Fruit fly (Drosophila melanogaster) whole organism, prepupa: ENCODE results near the gene sif.

Source experiments
- Blimp-1 ChIP-seq: fragments of 200-800 bp; sonication (Bioruptor generic); optimal IDR thresholded peaks from 3 replicates; lab custom pipeline; 2017; ENCODE audit warnings: missing biosample characterization, missing genetic modification characterization, mild to moderate bottlenecking, moderate library complexity, missing genetic modification reagents
- CG10631 ChIP-seq: fragments of 200-800 bp; sonication (Bioruptor generic); optimal IDR thresholded peaks from 2 replicates; lab custom pipeline; 2016; ENCODE audit warnings: missing biosample characterization, missing genetic modification characterization
- CG10669 ChIP-seq: fragments of 200-800 bp; sonication (Bioruptor generic); optimal IDR thresholded peaks from 3 replicates; lab custom pipeline; 2018; ENCODE audit warnings: missing biosample characterization, mild to moderate bottlenecking, missing genetic modification characterization, moderate library complexity
- CG11294 ChIP-seq: fragments of 200-800 bp; sonication (Bioruptor generic); IDR thresholded peaks from 2 replicates; pipeline ENCODE4 v1.3.6; 2022; ENCODE audit warnings: missing biosample characterization, missing genetic modification characterization
- CG15336 ChIP-seq: fragments of 200-800 bp; sonication (Bioruptor generic); IDR thresholded peaks from 2 replicates; pipeline ENCODE4 v1.3.6; 2022; ENCODE audit warnings: missing biosample characterization, missing genetic modification characterization
- CG1621 ChIP-seq: fragments of 200-800 bp; sonication (Bioruptor generic); optimal IDR thresholded peaks from 3 replicates; lab custom pipeline; 2018; ENCODE audit warnings: missing biosample characterization, mild to moderate bottlenecking, missing genetic modification characterization
- CG34406 ChIP-seq: fragments of 200-800 bp; sonication (Bioruptor generic); optimal IDR thresholded peaks from 3 replicates; lab custom pipeline; 2016; ENCODE audit warnings: missing biosample characterization, missing genetic modification characterization
- CG3919 ChIP-seq: fragments of 200-800 bp; sonication (Bioruptor generic); optimal IDR thresholded peaks from 3 replicates; lab custom pipeline; 2016; ENCODE audit warnings: missing biosample characterization, missing genetic modification characterization
- CG4318 ChIP-seq: fragments of 200-800 bp; sonication (Bioruptor generic); optimal IDR thresholded peaks from 3 replicates; lab custom pipeline; 2017; ENCODE audit warnings: missing biosample characterization, mild to moderate bottlenecking, missing genetic modification characterization
- CG6163 ChIP-seq: fragments of 200-800 bp; sonication (Bioruptor generic); IDR thresholded peaks from 3 replicates; pipeline ENCODE4 v1.3.6; 2022; ENCODE audit warnings: missing biosample characterization, missing genetic modification characterization
- CG6792 ChIP-seq: fragments of 200-800 bp; sonication (Bioruptor generic); optimal IDR thresholded peaks from 3 replicates; lab custom pipeline; 2016; ENCODE audit warnings: missing biosample characterization, missing genetic modification characterization
- CG6808 ChIP-seq: fragments of 200-800 bp; sonication (Bioruptor generic); optimal IDR thresholded peaks from 3 replicates; lab custom pipeline; 2017; ENCODE audit warnings: missing biosample characterization, missing genetic modification characterization, mild to moderate bottlenecking, moderate library complexity, missing genetic modification reagents
- CG6854 ChIP-seq: fragments of 200-800 bp; sonication (Bioruptor generic); optimal IDR thresholded peaks from 2 replicates; lab custom pipeline; 2017; ENCODE audit warnings: missing biosample characterization, mild to moderate bottlenecking, missing genetic modification characterization
- CG7368 ChIP-seq: fragments of 200-800 bp; sonication (Bioruptor generic); optimal IDR thresholded peaks from 3 replicates; lab custom pipeline; 2016; ENCODE audit warnings: missing biosample characterization, missing genetic modification characterization
- CG8119 ChIP-seq: fragments of 200-800 bp; sonication (Bioruptor generic); IDR thresholded peaks from 3 replicates; pipeline ENCODE4 v1.3.6; 2022; ENCODE audit warnings: missing biosample characterization, missing genetic modification characterization
- CG8319 ChIP-seq: fragments of 200-800 bp; sonication (Bioruptor generic); optimal IDR thresholded peaks from 3 replicates; lab custom pipeline; 2016; ENCODE audit warnings: missing biosample characterization, missing genetic modification characterization
- CG8632 ChIP-seq: fragments of 200-800 bp; sonication (Bioruptor generic); optimal IDR thresholded peaks from 3 replicates; lab custom pipeline; 2016; ENCODE audit warnings: missing biosample characterization, missing genetic modification characterization
- Eip75B ChIP-seq: fragments of 200-800 bp; sonication (Bioruptor generic); optimal IDR thresholded peaks from 3 replicates; lab custom pipeline; 2016; ENCODE audit warnings: missing biosample characterization, missing genetic modification characterization
- Eip78C ChIP-seq: fragments of 200-800 bp; sonication (Bioruptor generic); peaks from one replicate; lab custom pipeline; 2016; ENCODE audit warnings: missing biosample characterization, missing genetic modification characterization
- Ets21C ChIP-seq: fragments of 200-800 bp; sonication (Bioruptor generic); optimal IDR thresholded peaks from 3 replicates; lab custom pipeline; 2016; ENCODE audit warnings: missing biosample characterization, missing genetic modification characterization
- Gug ChIP-seq: fragments of 200-800 bp; sonication (Bioruptor generic); IDR thresholded peaks from 2 replicates; pipeline ENCODE4 v1.3.6; 2022; ENCODE audit warnings: missing biosample characterization, missing genetic modification characterization
- Hr38 ChIP-seq: sonication (Bioruptor generic); optimal IDR thresholded peaks from 2 replicates; lab custom pipeline; 2016; ENCODE audit warnings: missing biosample characterization, missing genetic modification characterization
- Hr39 ChIP-seq: fragments of 200-800 bp; sonication (Bioruptor generic); optimal IDR thresholded peaks from 2 replicates; lab custom pipeline; 2016; ENCODE audit warnings: missing biosample characterization, missing genetic modification characterization
- Hr4 ChIP-seq: fragments of 200-800 bp; sonication (Bioruptor generic); optimal IDR thresholded peaks from 3 replicates; lab custom pipeline; 2016; ENCODE audit warnings: missing biosample characterization, missing genetic modification characterization
- Lpt ChIP-seq: fragments of 200-800 bp; sonication (Bioruptor generic); optimal IDR thresholded peaks from 3 replicates; lab custom pipeline; 2016; ENCODE audit warnings: missing biosample characterization, missing genetic modification characterization
- Met ChIP-seq: fragments of 200-800 bp; sonication (Bioruptor generic); optimal IDR thresholded peaks from 3 replicates; lab custom pipeline; 2016; ENCODE audit warnings: missing biosample characterization, missing genetic modification characterization
- Smox ChIP-seq: fragments of 200-800 bp; sonication (Bioruptor generic); optimal IDR thresholded peaks from 3 replicates; lab custom pipeline; 2016; ENCODE audit warnings: missing biosample characterization, missing genetic modification characterization
- Sox102F ChIP-seq: fragments of 200-800 bp; sonication (Bioruptor generic); optimal IDR thresholded peaks from 2 replicates; lab custom pipeline; 2016; ENCODE audit warnings: missing biosample characterization, mild to moderate bottlenecking, missing genetic modification characterization
- achi ChIP-seq: fragments of 200-800 bp; sonication (Bioruptor generic); optimal IDR thresholded peaks from 3 replicates; lab custom pipeline; 2016; ENCODE audit warnings: missing biosample characterization, missing genetic modification characterization
- acj6 ChIP-seq: fragments of 200-800 bp; sonication (Bioruptor generic); optimal IDR thresholded peaks from 3 replicates; lab custom pipeline; 2016; ENCODE audit warnings: missing biosample characterization, missing genetic modification characterization
- cyc ChIP-seq: fragments of 200-800 bp; sonication (Bioruptor generic); optimal IDR thresholded peaks from 3 replicates; lab custom pipeline; 2016; ENCODE audit warnings: missing biosample characterization, missing genetic modification characterization
- dsx ChIP-seq: fragments of 200-800 bp; optimal IDR thresholded peaks from 3 replicates; lab custom pipeline; 2019; ENCODE audit warnings: missing biosample characterization, mild to moderate bottlenecking, missing genetic modification characterization, moderate library complexity; ENCODE audit not compliant: poor library complexity, severe bottlenecking
- fd59A ChIP-seq: fragments of 200-800 bp; sonication (Bioruptor generic); optimal IDR thresholded peaks from 2 replicates; lab custom pipeline; 2017; ENCODE audit warnings: missing biosample characterization, mild to moderate bottlenecking, missing genetic modification characterization, missing genetic modification reagents
- fd85E ChIP-seq: fragments of 200-800 bp; sonication (Bioruptor generic); optimal IDR thresholded peaks from 3 replicates; lab custom pipeline; 2016; ENCODE audit warnings: missing biosample characterization, missing genetic modification characterization
- lz ChIP-seq: fragments of 200-800 bp; sonication (Bioruptor generic); optimal IDR thresholded peaks from 3 replicates; lab custom pipeline; 2016; ENCODE audit warnings: missing biosample characterization, missing genetic modification characterization
- net ChIP-seq: fragments of 200-800 bp; sonication (Bioruptor generic); optimal IDR thresholded peaks from 3 replicates; lab custom pipeline; 2016; ENCODE audit warnings: missing biosample characterization, missing genetic modification characterization
- salr ChIP-seq, 2 experiments: fragments of 200-800 bp; sonication (Bioruptor generic); optimal IDR thresholded peaks; 3 replicates each; lab custom pipeline; 2016 to 2018; ENCODE audit warnings: missing biosample characterization in 2 of 2, missing genetic modification characterization in 2 of 2, mild to moderate bottlenecking in 1 of 2
- svp ChIP-seq: fragments of 200-800 bp; sonication (Bioruptor generic); peaks from one replicate; lab custom pipeline; 2016; ENCODE audit warnings: missing biosample characterization, missing genetic modification characterization

The sif gene

DNA sequence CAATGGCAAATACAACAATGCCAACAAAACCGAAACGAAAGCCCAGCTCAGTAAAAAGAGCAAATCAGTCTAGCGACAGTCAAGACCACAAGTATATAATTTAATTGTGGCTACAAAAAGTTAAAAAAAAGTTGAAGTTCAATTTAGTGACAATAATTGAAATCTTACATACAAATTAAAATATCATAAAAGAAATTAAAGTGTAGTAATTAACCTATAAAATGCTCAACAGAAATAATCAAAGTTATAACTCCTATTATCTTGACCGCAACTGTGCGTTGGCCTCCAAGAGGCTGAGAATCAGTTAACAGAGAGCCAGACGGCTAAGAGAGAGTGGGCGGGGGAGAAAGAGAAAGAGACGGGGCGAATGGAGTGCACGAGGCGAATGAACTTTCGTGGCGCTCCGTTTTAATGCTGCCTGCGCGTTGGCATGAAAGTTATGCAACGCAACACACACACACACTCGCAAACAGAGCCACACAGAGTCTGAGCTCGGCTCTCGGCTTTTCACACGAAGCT, 45.9 kb upstream of the sif start (continued):
- TF ChIP-seq CG11294 (GFP tag; lab: Robert Waterston, UW) (peak; percentile 67; the same call in 1 of the 2 replicates), CG34406 (GFP tag; lab: Kevin White, UChicago) (peak; percentile 93), CG10631 (GFP tag; lab: Kevin White, UChicago) (peak; percentile 90), achi (GFP tag; lab: Kevin White, UChicago) (peak; percentile 94), CG3919 (GFP tag; lab: Kevin White, UChicago) (peak; percentile 95), acj6 (peak; percentile 92), Eip78C (peak; percentile 98), CG8319 (peak; percentile 67), salr (GFP tag; optimal IDR thresholded peaks at IDR 0.05; lab: Kevin White, UChicago) (peak; percentile 26 to 94)
- TF ChIP-seq, all 60 proteins: peak for 59

DNA sequence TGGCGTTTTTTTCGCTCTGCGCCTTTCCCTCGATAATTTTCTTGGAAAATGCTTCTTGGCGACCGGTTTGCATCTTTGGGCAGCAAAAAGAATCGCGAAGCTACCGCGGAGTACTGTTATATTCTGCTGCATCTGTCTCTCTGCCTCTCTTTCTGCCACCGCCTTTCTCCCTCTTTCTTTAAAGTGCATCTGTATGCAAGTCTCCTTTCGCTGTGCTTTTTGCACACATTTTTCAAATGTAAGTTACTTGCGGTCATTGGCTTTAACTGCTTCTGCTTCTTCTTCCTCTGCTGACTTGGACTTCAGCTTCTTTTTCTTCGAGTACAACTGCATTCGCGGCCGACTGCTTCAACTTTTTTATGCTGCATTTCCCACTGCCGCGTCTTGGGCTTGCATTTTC, 42.0 kb upstream of the sif start:
- TF ChIP-seq Lpt (GFP tag; lab: Kevin White, UChicago) (peak; percentile 0), Blimp-1 (peak; percentile 95), Met (GFP tag; lab: Kevin White, UChicago) (peak; percentile 6), net (GFP tag; lab: Kevin White, UChicago) (no peak), lz (GFP tag; lab: Kevin White, UChicago) (no peak), CG8632 (GFP tag; lab: Kevin White, UChicago) (no peak), CG6854 (GFP tag; lab: Kevin White, UChicago) (peak; percentile 12), CG4318 (GFP tag; lab: Kevin White, UChicago) (no peak)

DNA sequence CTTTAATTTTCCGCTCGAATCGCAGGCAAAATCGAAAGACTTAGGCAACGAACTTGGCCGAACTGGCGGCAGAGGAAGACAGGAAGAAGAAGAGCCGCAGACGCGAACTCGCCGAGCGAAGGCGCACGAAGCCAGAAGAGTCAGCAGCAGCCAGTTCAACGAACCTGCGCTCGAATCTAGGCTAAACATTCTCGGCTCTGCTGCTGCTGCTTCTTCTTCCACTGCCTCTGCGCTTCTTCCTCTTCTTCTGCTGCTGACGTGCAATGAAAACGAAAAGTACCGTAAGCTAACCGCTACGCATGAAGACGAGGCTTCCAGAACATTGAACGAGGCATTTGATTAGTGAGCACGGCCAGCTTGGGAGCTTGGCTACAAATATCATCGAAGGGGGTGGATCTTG, 41.2 kb upstream of the sif start:
- peak; percentile 3 for TF ChIP-seq Eip75B (GFP tag; lab: Kevin White, UChicago)
- no peak for TF ChIP-seq CG34406 (GFP tag; lab: Kevin White, UChicago)
- TF ChIP-seq Blimp-1, result peak; percentile 97
- TF ChIP-seq Eip78C, result peak; percentile 46
- no peak for TF ChIP-seq Hr39 (GFP tag; lab: Kevin White, UChicago)
- no peak for TF ChIP-seq fd59A (GFP tag; lab: Kevin White, UChicago)
- TF ChIP-seq, all 60 proteins: peak for 3

- TF ChIP-seq Eip78C (peak; percentile 11), net (GFP tag; lab: Kevin White, UChicago) (no peak), CG8319 (no peak), CG6792 (GFP tag; lab: Kevin White, UChicago) (no peak), achi (GFP tag; lab: Kevin White, UChicago) (no peak), CG6808 (no peak), Met (GFP tag; lab: Kevin White, UChicago) (peak; percentile 15), Blimp-1 (peak; percentile 95), Sox102F (peak; percentile 4), CG6163 (no peak), Gug (GFP tag; lab: Robert Waterston, UW) (no peak), CG8119 (GFP tag; lab: Robert Waterston, UW) (no peak), Hr38 (GFP tag; lab: Kevin White, UChicago) (no peak)
Measured at dm6 chr3L:5617395-5617794, 40.3 kb upstream of the sif start.

dm6 chr3L:5618697-5619096, 39.0 kb upstream of the sif start:
- no peak for TF ChIP-seq cyc (GFP tag; lab: Kevin White, UChicago)
- peak; percentile 44 for TF ChIP-seq Eip78C
- TF ChIP-seq Blimp-1, result peak; percentile 95
- no peak for TF ChIP-seq CG8319
- TF ChIP-seq, all 60 proteins: peak for 2

DNA sequence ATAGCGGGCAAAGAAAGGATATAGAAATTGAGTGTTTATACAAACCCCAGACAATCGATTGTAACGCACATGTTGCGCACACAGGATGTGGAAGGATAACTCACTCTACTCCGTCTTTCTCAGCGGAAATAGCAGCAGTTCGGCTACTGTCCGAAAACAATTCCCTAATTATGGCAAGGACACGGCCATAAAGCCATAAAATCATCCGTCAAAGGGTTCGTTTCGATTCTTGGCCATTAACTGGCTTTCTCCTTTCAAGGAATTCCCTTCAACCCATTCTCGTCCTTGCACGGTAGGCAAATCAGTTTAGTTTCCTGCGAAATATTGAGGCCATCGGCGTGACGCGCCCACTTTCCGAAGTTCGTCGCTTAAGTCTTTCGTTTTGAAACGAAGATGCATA, 36.2 kb upstream of the sif start:
- TF ChIP-seq dsx (GFP tag; lab: Kevin White, UChicago), result no peak
- TF ChIP-seq Blimp-1, result no peak
- no peak for TF ChIP-seq fd85E (GFP tag; lab: Kevin White, UChicago)
- TF ChIP-seq Hr4 (GFP tag; lab: Kevin White, UChicago), result no peak
- TF ChIP-seq achi (GFP tag; lab: Kevin White, UChicago), result no peak
- no peak for TF ChIP-seq CG15336 (GFP tag; lab: Robert Waterston, UW)
- no peak for TF ChIP-seq acj6
- no peak for TF ChIP-seq CG6792 (GFP tag; lab: Kevin White, UChicago)
- no peak for TF ChIP-seq Eip78C
- TF ChIP-seq Smox (GFP tag; lab: Kevin White, UChicago), result no peak
- no peak for TF ChIP-seq fd59A (GFP tag; lab: Kevin White, UChicago)
- no peak for TF ChIP-seq svp (GFP tag; lab: Kevin White, UChicago)
- TF ChIP-seq Sox102F, result no peak
- no peak for TF ChIP-seq net (GFP tag; lab: Kevin White, UChicago)
- no peak for TF ChIP-seq CG7368
- no peak for TF ChIP-seq CG1621 (tag; lab: Kevin White, UChicago)
- TF ChIP-seq CG11294 (GFP tag; lab: Robert Waterston, UW), result no peak
- no peak for TF ChIP-seq Ets21C (GFP tag; lab: Kevin White, UChicago)
- no peak for TF ChIP-seq CG8632 (GFP tag; lab: Kevin White, UChicago)
- TF ChIP-seq CG10669 (GFP tag; lab: Kevin White, UChicago), result no peak
